Worm (Caenorhabditis elegans): ENCODE results near the gene B0218.7.

DNA sequence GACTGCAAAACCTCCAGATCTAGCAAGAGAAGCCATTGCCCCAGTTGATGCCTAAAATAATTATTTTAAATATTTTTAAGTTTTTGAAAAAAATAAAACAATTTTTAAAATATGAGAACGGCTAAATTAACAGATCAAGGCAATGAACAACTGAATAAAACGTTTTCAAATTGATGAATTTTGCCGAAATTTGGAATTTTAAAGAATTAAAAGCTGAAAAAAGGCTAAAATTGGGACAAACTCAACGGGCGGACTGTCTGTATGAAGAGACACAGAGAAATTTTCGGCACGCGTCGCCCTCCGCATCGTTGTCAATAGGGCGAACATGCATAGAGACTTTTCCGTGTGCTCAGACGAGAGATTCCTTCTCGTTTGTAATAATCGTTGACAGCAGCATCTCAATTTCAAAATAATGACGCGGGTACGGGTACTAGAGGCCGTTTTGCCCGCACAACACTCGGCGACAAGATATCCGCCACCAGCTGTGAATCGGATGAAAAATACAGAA is 29.8 kb downstream of the B0218.7 start, which contains the start of the genes isp-1 and islo-1:
- TF ChIP-seq ama-1 (optimal IDR thresholded peaks at IDR 0.05) = no peak
- no peak for TF ChIP-seq ama-1 (GFP tag; optimal IDR thresholded peaks at IDR 0.05)
- TF ChIP-seq madf-10 (tag; optimal IDR thresholded peaks at IDR 0.05) = no peak
- TF ChIP-seq chd-7 (tag; optimal IDR thresholded peaks at IDR 0.05) = no peak
- no peak for TF ChIP-seq lin-35 (GFP tag; optimal IDR thresholded peaks at IDR 0.05)
- TF ChIP-seq nfya-1 (tag; optimal IDR thresholded peaks at IDR 0.05; ENCODE audit: borderline replicate concordance, insufficient read depth) = no peak
- TF ChIP-seq ets-4 (GFP tag; optimal IDR thresholded peaks at IDR 0.05) = no peak
- no peak for TF ChIP-seq attf-3 (GFP tag; conservative IDR thresholded peaks at IDR 0.05)
- TF ChIP-seq zfh-2 (GFP tag; conservative IDR thresholded peaks at IDR 0.05) = no peak

Measured in whole organism, young adult.